Fruit fly (Drosophila melanogaster): ENCODE measurements around the gene CG34437.

CG34437 gene

dm6 chr3R:28327709-28328467 is 44.4 kb downstream of the CG34437 start:
- TF ChIP-seq Hr78 (GFP tag; optimal IDR thresholded peaks at IDR 0.05) (no peak), dsf (GFP tag; optimal IDR thresholded peaks at IDR 0.05; ENCODE audit: borderline replicate concordance) (no peak), Hnf4 (GFP tag; optimal IDR thresholded peaks at IDR 0.05) (no peak), dmrt93B (GFP tag; optimal IDR thresholded peaks at IDR 0.05) (no peak), foxo (GFP tag; optimal IDR thresholded peaks at IDR 0.05) (no peak), usp (GFP tag; optimal IDR thresholded peaks at IDR 0.05) (no peak), CG32264 (GFP tag; optimal IDR thresholded peaks at IDR 0.05) (no peak), h (GFP tag; optimal IDR thresholded peaks at IDR 0.05) (no peak), psq (GFP tag; optimal IDR thresholded peaks at IDR 0.05) (no peak)

- TF ChIP-seq Abd-B (GFP tag; optimal IDR thresholded peaks at IDR 0.05) (no peak), OdsH (GFP tag; optimal IDR thresholded peaks at IDR 0.05) (no peak), rgr (GFP tag; optimal IDR thresholded peaks at IDR 0.05) (peak; percentile 4), CrebA (GFP tag; optimal IDR thresholded peaks at IDR 0.05; ENCODE audit: borderline replicate concordance) (no peak), fru (GFP tag; optimal IDR thresholded peaks at IDR 0.05) (peak; percentile 7), Sp1 (GFP tag; optimal IDR thresholded peaks at IDR 0.05) (no peak), GATAd (GFP tag; optimal IDR thresholded peaks at IDR 0.05) (no peak), Dfd (GFP tag; optimal IDR thresholded peaks at IDR 0.05) (no peak), tai (GFP tag; optimal IDR thresholded peaks at IDR 0.05) (peak; percentile 12), h (GFP tag; optimal IDR thresholded peaks at IDR 0.05) (no peak), Myc (optimal IDR thresholded peaks at IDR 0.05) (no peak), lola (GFP tag; optimal IDR thresholded peaks at IDR 0.05) (no peak), jim (GFP tag; optimal IDR thresholded peaks at IDR 0.05) (no peak), Hr78 (GFP tag; optimal IDR thresholded peaks at IDR 0.05) (no peak), CG9705 (GFP tag; optimal IDR thresholded peaks at IDR 0.05) (no peak), dl (GFP tag; optimal IDR thresholded peaks at IDR 0.05; ENCODE audit: insufficient read depth in 1 of 2, partially characterized antibody in 2 of 2) (no peak), Hnf4 (GFP tag; optimal IDR thresholded peaks at IDR 0.05) (no peak), Mio (GFP tag; optimal IDR thresholded peaks at IDR 0.05) (no peak), Dif (GFP tag; optimal IDR thresholded peaks at IDR 0.05; ENCODE audit: partially characterized antibody) (no peak), Jra (GFP tag; optimal IDR thresholded peaks at IDR 0.05) (no peak), psq (GFP tag; optimal IDR thresholded peaks at IDR 0.05) (no peak), pan (optimal IDR thresholded peaks at IDR 0.05) (no peak), brk (GFP tag; optimal IDR thresholded peaks at IDR 0.05) (no peak), Rel (GFP tag; optimal IDR thresholded peaks at IDR 0.05) (no peak), Rel (tag; optimal IDR thresholded peaks at IDR 0.05) (no peak), N (GFP tag; optimal IDR thresholded peaks at IDR 0.05) (no peak), Hr83 (GFP tag; optimal IDR thresholded peaks at IDR 0.05; ENCODE audit: poor library complexity, severe bottlenecking) (peak; percentile 32), HLH106 (tag; optimal IDR thresholded peaks at IDR 0.05) (no peak), woc (GFP tag; optimal IDR thresholded peaks at IDR 0.05) (no peak), CG32264 (GFP tag; optimal IDR thresholded peaks at IDR 0.05) (no peak), ey (GFP tag; optimal IDR thresholded peaks at IDR 0.05) (peak; percentile 8), sv (GFP tag; optimal IDR thresholded peaks at IDR 0.05) (peak; percentile 54), sage (GFP tag; optimal IDR thresholded peaks at IDR 0.05) (no peak), usp (GFP tag; optimal IDR thresholded peaks at IDR 0.05) (no peak), dmrt93B (GFP tag; optimal IDR thresholded peaks at IDR 0.05) (no peak), Vsx2 (GFP tag; optimal IDR thresholded peaks at IDR 0.05; ENCODE audit: partially characterized antibody) (no peak), dsf (GFP tag; optimal IDR thresholded peaks at IDR 0.05; ENCODE audit: borderline replicate concordance) (no peak), foxo (GFP tag; optimal IDR thresholded peaks at IDR 0.05) (peak in 1 of 2 experiments; percentile 26), br (GFP tag; optimal IDR thresholded peaks at IDR 0.05) (no peak)
Observed at dm6 chr3R:28328780-28329546, 45.4 kb downstream of the CG34437 start.

All from whole organism, wandering third instar larva.